Fruit fly (Drosophila melanogaster) whole organism, embryonic: ENCODE data around the gene CG12299.

Experiments used
- CG10267 ChIP-seq: fragments of 200-800 bp; sonication (Bioruptor generic); optimal IDR thresholded peaks from 2 replicates; lab custom pipeline; 2018; ENCODE audit warnings: missing biosample characterization, mild to moderate bottlenecking, missing genetic modification characterization, moderate library complexity
- CG14050 ChIP-seq: fragments of 200-800 bp; sonication (Bioruptor generic); IDR thresholded peaks from 3 replicates; pipeline ENCODE4 v1.3.6; 2022; ENCODE audit warnings: missing biosample characterization, missing genetic modification characterization
- CG14965 ChIP-seq: fragments of 200-800 bp; sonication (Bioruptor generic); optimal IDR thresholded peaks from 2 replicates; lab custom pipeline; 2016; ENCODE audit warnings: missing biosample characterization, missing genetic modification characterization, borderline replicate concordance
- CG18764 ChIP-seq: fragments of 200-800 bp; sonication (Bioruptor generic); optimal IDR thresholded peaks from 3 replicates; lab custom pipeline; 2016; ENCODE audit warnings: missing biosample characterization, missing genetic modification characterization
- CG30403 ChIP-seq: fragments of 200-800 bp; sonication (Bioruptor generic); optimal IDR thresholded peaks from 3 replicates; lab custom pipeline; 2016; ENCODE audit warnings: missing biosample characterization, missing genetic modification characterization
- CG34224 ChIP-seq: fragments of 200-800 bp; sonication (Bioruptor generic); IDR thresholded peaks from 3 replicates; pipeline ENCODE4 v1.3.6; 2022; ENCODE audit warnings: missing biosample characterization, missing genetic modification characterization; ENCODE audit not compliant: partially characterized antibody
- CG34422 ChIP-seq: fragments of 200-800 bp; sonication (Bioruptor generic); IDR thresholded peaks from 3 replicates; pipeline ENCODE4 v1.3.6; 2022; ENCODE audit warnings: missing biosample characterization, missing genetic modification characterization
- CG4617 ChIP-seq: fragments of 200-800 bp; sonication (Bioruptor generic); optimal IDR thresholded peaks from 3 replicates; lab custom pipeline; 2016; ENCODE audit warnings: missing biosample characterization, missing genetic modification characterization, borderline replicate concordance
- CG6791 ChIP-seq: fragments of 200-800 bp; sonication (Bioruptor generic); IDR thresholded peaks from 3 replicates; pipeline ENCODE4 v1.3.6; 2022; ENCODE audit warnings: missing biosample characterization, missing genetic modification characterization; ENCODE audit not compliant: partially characterized antibody
- D19A ChIP-seq: fragments of 200-800 bp; optimal IDR thresholded peaks from 3 replicates; lab custom pipeline; 2019; ENCODE audit warnings: missing biosample characterization, mild to moderate bottlenecking, missing genetic modification characterization, moderate library complexity
- Dip3 ChIP-seq: fragments of 200-800 bp; sonication (Bioruptor generic); optimal IDR thresholded peaks from 3 replicates; lab custom pipeline; 2016; ENCODE audit warnings: missing biosample characterization, missing genetic modification characterization
- Ets65A ChIP-seq: fragments of 200-800 bp; sonication (Bioruptor generic); peaks from one replicate; lab custom pipeline; 2016; ENCODE audit warnings: missing biosample characterization, missing genetic modification characterization
- Hr39 ChIP-seq: fragments of >200 bp; optimal IDR thresholded peaks from 2 replicates; lab custom pipeline; 2017
- Side ChIP-seq: fragments of 200-800 bp; sonication (Bioruptor generic); optimal IDR thresholded peaks from 2 replicates; lab custom pipeline; 2016; ENCODE audit warnings: missing biosample characterization, missing genetic modification characterization
- Xbp1 ChIP-seq: fragments of 200-800 bp; sonication (Bioruptor generic); optimal IDR thresholded peaks from 3 replicates; lab custom pipeline; 2016; ENCODE audit warnings: missing biosample characterization, mild to moderate bottlenecking, missing genetic modification characterization
- amos ChIP-seq: fragments of 200-800 bp; sonication (Bioruptor generic); IDR thresholded peaks from 2 replicates; pipeline ENCODE4 v1.3.6; 2022; ENCODE audit warnings: missing biosample characterization, missing genetic modification characterization; ENCODE audit not compliant: partially characterized antibody
- bbx ChIP-seq: fragments of 200-800 bp; sonication (Bioruptor generic); IDR thresholded peaks from 2 replicates; pipeline ENCODE4 v1.3.6; 2022; ENCODE audit warnings: missing biosample characterization, missing genetic modification characterization; ENCODE audit not compliant: partially characterized antibody
- cas ChIP-seq: fragments of 200-800 bp; sonication (Bioruptor generic); IDR thresholded peaks from 2 replicates; pipeline ENCODE4 v1.3.6; 2022; ENCODE audit warnings: missing biosample characterization, missing genetic modification characterization
- crol ChIP-seq: fragments of 200-800 bp; sonication (Bioruptor generic); IDR thresholded peaks from 2 replicates; pipeline ENCODE4 v1.3.6; 2022; ENCODE audit warnings: missing biosample characterization, missing genetic modification characterization
- dpn ChIP-seq, 2 experiments: fragments of 200-800 bp; sonication (Bioruptor generic); optimal IDR thresholded peaks; 3 replicates each; lab custom pipeline; 2016; ENCODE audit warnings: missing biosample characterization in 2 of 2, missing genetic modification characterization in 2 of 2
- fd3F ChIP-seq: fragments of 200-800 bp; sonication (Bioruptor generic); optimal IDR thresholded peaks from 2 replicates; lab custom pipeline; 2018; ENCODE audit warnings: missing biosample characterization, mild to moderate bottlenecking, missing genetic modification characterization, moderate library complexity
- gcm ChIP-seq: fragments of 200-800 bp; sonication (Bioruptor generic); optimal IDR thresholded peaks from 2 replicates; lab custom pipeline; 2019; ENCODE audit warnings: missing biosample characterization, mild to moderate bottlenecking, missing genetic modification characterization, moderate library complexity
- jing ChIP-seq: fragments of 200-800 bp; sonication (Bioruptor generic); optimal IDR thresholded peaks from 2 replicates; lab custom pipeline; 2018; ENCODE audit warnings: missing biosample characterization, mild to moderate bottlenecking, missing genetic modification characterization
- klu ChIP-seq: fragments of 200-800 bp; sonication (Bioruptor generic); IDR thresholded peaks from 2 replicates; pipeline ENCODE4 v1.3.6; 2022; ENCODE audit warnings: missing biosample characterization, missing genetic modification characterization
- lov ChIP-seq, 2 experiments: fragments of 200-800 bp in 1 of 2; fragments of >200 bp in 1 of 2; sonication (Bioruptor generic) in 1 of 2; IDR thresholded peaks in 1 of 2; optimal IDR thresholded peaks in 1 of 2; 2 replicates in 1 of 2; 3 replicates in 1 of 2; pipeline versions ENCODE4 v1.3.6 to Lab custom; 2017 to 2022; ENCODE audit warnings: missing biosample characterization in 1 of 2, missing genetic modification characterization in 1 of 2
- maf-S ChIP-seq: fragments of 200-800 bp; sonication (Bioruptor generic); optimal IDR thresholded peaks from 2 replicates; lab custom pipeline; 2016; ENCODE audit warnings: missing biosample characterization, missing genetic modification characterization
- nmo ChIP-seq: fragments of 200-800 bp; sonication (Bioruptor generic); optimal IDR thresholded peaks from 2 replicates; lab custom pipeline; 2018; ENCODE audit warnings: missing biosample characterization, mild to moderate bottlenecking, missing genetic modification characterization, moderate library complexity
- nom ChIP-seq: fragments of 200-800 bp; sonication (Bioruptor generic); optimal IDR thresholded peaks from 2 replicates; lab custom pipeline; 2017; ENCODE audit warnings: missing biosample characterization, missing genetic modification characterization, mild to moderate bottlenecking, moderate library complexity, missing genetic modification reagents
- pfk ChIP-seq: fragments of 200-800 bp; sonication (Bioruptor generic); optimal IDR thresholded peaks from 2 replicates; lab custom pipeline; 2018; ENCODE audit warnings: missing biosample characterization, mild to moderate bottlenecking, missing genetic modification characterization, moderate library complexity
- seq ChIP-seq: fragments of 200-800 bp; sonication (Bioruptor generic); IDR thresholded peaks from 2 replicates; pipeline ENCODE4 v1.3.6; 2022; ENCODE audit warnings: missing biosample characterization, missing genetic modification characterization
- trh ChIP-seq: fragments of 200-800 bp; sonication (Bioruptor generic); optimal IDR thresholded peaks from 2 replicates; lab custom pipeline; 2016; ENCODE audit warnings: missing biosample characterization, missing genetic modification characterization
- tx ChIP-seq: fragments of 200-800 bp; sonication (Bioruptor generic); optimal IDR thresholded peaks from 2 replicates; lab custom pipeline; 2016; ENCODE audit warnings: missing biosample characterization, missing genetic modification characterization
- vfl ChIP-seq: fragments of 200-800 bp; sonication (Bioruptor generic); optimal IDR thresholded peaks from 2 replicates; lab custom pipeline; 2016; ENCODE audit warnings: missing biosample characterization, missing genetic modification characterization
- wek ChIP-seq: fragments of 200-800 bp; sonication (Bioruptor generic); optimal IDR thresholded peaks from 3 replicates; lab custom pipeline; 2018; ENCODE audit warnings: missing biosample characterization, mild to moderate bottlenecking, missing genetic modification characterization, moderate library complexity

CG12299 gene

dm6 chr2L:10704425-10704824, 32.7 kb upstream of the CG12299 start:
- TF ChIP-seq Ets65A (GFP tag; lab: Kevin White, UChicago): peak; percentile 90
- TF ChIP-seq lov (optimal IDR thresholded peaks at IDR 0.05; lab: Kevin White, UChicago): no peak
- no peak for TF ChIP-seq lov (GFP tag; IDR thresholded peaks at IDR 0.05; lab: Robert Waterston, UW)

dm6 chr2L:10706267-10706666, 30.9 kb upstream of the CG12299 start:
- TF ChIP-seq Ets65A (GFP tag; lab: Kevin White, UChicago) (peak; percentile 73), CG34422 (GFP tag; lab: Robert Waterston, UW) (no peak)

dm6 chr2L:10708089-10708488, 29.1 kb upstream of the CG12299 start:
- TF ChIP-seq crol: peak; percentile 67
- no peak for TF ChIP-seq CG18764
- no peak for TF ChIP-seq Side (GFP tag; lab: Kevin White, UChicago)
- TF ChIP-seq wek (GFP tag; lab: Kevin White, UChicago): no peak
- TF ChIP-seq maf-S (GFP tag; lab: Kevin White, UChicago): no peak
- TF ChIP-seq Hr39 (lab: Kevin White, UChicago): peak; percentile 64
- no peak for TF ChIP-seq CG4617 (GFP tag; lab: Kevin White, UChicago)
- no peak for TF ChIP-seq Xbp1 (GFP tag; lab: Kevin White, UChicago)
- TF ChIP-seq jing (GFP tag; lab: Kevin White, UChicago): no peak
- no peak for TF ChIP-seq CG10267 (tag; lab: Kevin White, UChicago)
- TF ChIP-seq gcm: no peak
- no peak for TF ChIP-seq bbx (GFP tag; lab: Robert Waterston, UW)
- TF ChIP-seq vfl: no peak
- TF ChIP-seq pfk (GFP tag; lab: Kevin White, UChicago): no peak
- peak; percentile 13 for TF ChIP-seq Ets65A (GFP tag; lab: Kevin White, UChicago)
- TF ChIP-seq fd3F (GFP tag; lab: Kevin White, UChicago): no peak

- no peak for TF ChIP-seq CG14965 (GFP tag; lab: Kevin White, UChicago)
- no peak for TF ChIP-seq nmo (GFP tag; lab: Kevin White, UChicago)
- TF ChIP-seq cas (GFP tag; lab: Robert Waterston, UW): no peak
- TF ChIP-seq CG34224: no peak
- no peak for TF ChIP-seq CG6791 (GFP tag; lab: Robert Waterston, UW)
- no peak for TF ChIP-seq seq (GFP tag; lab: Robert Waterston, UW)
- TF ChIP-seq trh (GFP tag; lab: Kevin White, UChicago): no peak
- no peak for TF ChIP-seq Dip3 (GFP tag; lab: Kevin White, UChicago)
- TF ChIP-seq D19A (tag; lab: Kevin White, UChicago): no peak
- no peak for TF ChIP-seq tx (GFP tag; lab: Kevin White, UChicago)
- TF ChIP-seq CG30403 (GFP tag; lab: Kevin White, UChicago): no peak
- TF ChIP-seq amos (GFP tag; lab: Robert Waterston, UW): no peak
- no peak for TF ChIP-seq dpn (GFP tag; optimal IDR thresholded peaks at IDR 0.05; lab: Kevin White, UChicago)
- no peak for TF ChIP-seq CG14050 (GFP tag; lab: Robert Waterston, UW)
- no peak for TF ChIP-seq klu (GFP tag; lab: Robert Waterston, UW)
- no peak for TF ChIP-seq nom (GFP tag; lab: Kevin White, UChicago)
These were observed 27.8 kb upstream of the CG12299 start, which contains the start of gene Lip2 for dm6 chr2L:10709353-10709752. Gene Lip2 (minus strand): TSS chr2L:10709453.
